Worm (Caenorhabditis elegans) whole organism, late embryonic: Measurements from ENCODE around the gene C35D10.10.

Experiments used
- ama-1 ChIP-seq: fragments of 150-350 bp; optimal IDR thresholded peaks from 2 replicates; lab custom pipeline; 2014
- ceh-30 ChIP-seq: fragments of 150-350 bp; optimal IDR thresholded peaks from 2 replicates; lab custom pipeline; 2014; ENCODE audit warnings: missing biosample characterization, missing genetic modification characterization
- dve-1 ChIP-seq: sonication (generic microtip); optimal IDR thresholded peaks from 2 replicates; lab custom pipeline; 2017; ENCODE audit warnings: antibody characterized with exemption, mild to moderate bottlenecking, missing genetic modification characterization, missing compliant biosample characterization
- elt-2 ChIP-seq: sonication (generic microtip); optimal IDR thresholded peaks from 2 replicates; lab custom pipeline; 2016; ENCODE audit warnings: missing genetic modification reagents, missing genetic modification characterization, missing compliant biosample characterization
- eyg-1 ChIP-seq: sonication (generic microtip); optimal IDR thresholded peaks from 2 replicates; lab custom pipeline; 2016; ENCODE audit warnings: missing genotype, missing genetic modification characterization, missing compliant biosample characterization
- fkh-10 ChIP-seq: fragments of 150-350 bp; optimal IDR thresholded peaks from 2 replicates; lab custom pipeline; 2014; ENCODE audit warnings: missing biosample characterization, missing genetic modification reagents, missing genetic modification characterization
- fkh-6 ChIP-seq: sonication (generic microtip); optimal IDR thresholded peaks from 2 replicates; lab custom pipeline; 2016; ENCODE audit warnings: missing genetic modification characterization, missing compliant biosample characterization
- pha-4 ChIP-seq: fragments of 150-350 bp; optimal IDR thresholded peaks from 2 replicates; lab custom pipeline; 2018; ENCODE audit warnings: missing biosample characterization, missing genetic modification reagents, missing genetic modification characterization
- pqm-1 ChIP-seq: sonication (generic microtip); optimal IDR thresholded peaks from 2 replicates; lab custom pipeline; 2016; ENCODE audit warnings: missing genetic modification characterization, missing compliant biosample characterization
- ztf-16 ChIP-seq: sonication (generic microtip); optimal IDR thresholded peaks from 2 replicates; lab custom pipeline; 2017; ENCODE audit warnings: missing genetic modification characterization, missing compliant biosample characterization

DNA sequence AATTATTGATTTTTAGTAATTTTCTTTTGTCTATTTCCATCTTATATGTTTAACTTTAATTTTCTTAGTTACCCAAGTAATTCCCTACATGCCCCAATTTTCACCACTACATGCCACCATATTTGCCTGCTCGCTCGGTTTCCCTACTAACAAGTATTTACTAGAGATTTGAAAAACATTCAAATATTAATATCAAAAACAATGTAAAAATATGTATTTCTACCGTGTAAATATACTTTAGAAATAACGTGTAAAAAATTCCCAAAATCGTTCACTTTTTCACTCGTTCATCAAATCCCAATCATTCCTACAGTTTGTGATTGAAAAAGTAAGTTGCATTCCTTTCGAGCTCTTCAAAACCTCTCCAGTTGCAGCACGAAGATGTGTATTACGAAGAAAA is 35.0 kb downstream of the C35D10.10 start, which contains the start of gene F26A1.3:
- TF ChIP-seq ama-1 (lab: Kevin White, UChicago) (no peak), elt-2 (tag; lab: Kevin White, UChicago) (no peak), pqm-1 (tag; lab: Kevin White, UChicago) (no peak), ceh-30 (tag; lab: Kevin White, UChicago) (no peak), ztf-16 (tag; lab: Kevin White, UChicago) (no peak), eyg-1 (tag; lab: Kevin White, UChicago) (no peak), fkh-6 (tag; lab: Kevin White, UChicago) (no peak), dve-1 (no peak), fkh-10 (GFP tag; lab: Kevin White, UChicago) (no peak), pha-4 (tag; lab: Kevin White, UChicago) (no peak)
